Worm (Caenorhabditis elegans) whole organism, L4 larva: ENCODE results near the gene Y37A1B.4.
A peak's percentile ranks its signal among the peaks of the same experiment; 100 is the strongest.

Experiments used
- F10B5.3 ChIP-seq: sonication (generic microtip); optimal IDR thresholded peaks from 2 replicates; lab custom pipeline; 2016; ENCODE audit warnings: mild to moderate bottlenecking, missing genetic modification characterization, missing compliant biosample characterization
- F44E2.7 ChIP-seq: fragments of 200-800 bp; sonication (Bioruptor generic); IDR thresholded peaks from 2 replicates; pipeline ENCODE4 v2.1.2; 2022; ENCODE audit warnings: missing genetic modification characterization, missing compliant biosample characterization
- T20F7.1 ChIP-seq: fragments of 200-800 bp; sonication (Bioruptor generic); optimal IDR thresholded peaks from 2 replicates; lab custom pipeline; 2018; ENCODE audit warnings: mild to moderate bottlenecking, missing genetic modification characterization, missing compliant biosample characterization
- Y105C5A.15 ChIP-seq: fragments of 200-800 bp; sonication (Bioruptor generic); IDR thresholded peaks from 2 replicates; pipeline ENCODE4 v1.3.6; 2022; ENCODE audit warnings: missing genetic modification characterization, missing compliant biosample characterization
- Y5F2A.4 ChIP-seq: fragments of 200-800 bp; sonication (Bioruptor generic); optimal IDR thresholded peaks from 2 replicates; lab custom pipeline; 2018; ENCODE audit warnings: mild to moderate bottlenecking, missing genetic modification characterization, missing compliant biosample characterization
- Y75B8A.6 ChIP-seq: fragments of 200-800 bp; sonication (Bioruptor generic); IDR thresholded peaks from 2 replicates; pipeline ENCODE4 v1.3.6; 2022; ENCODE audit warnings: missing genetic modification reagents, missing genetic modification characterization, missing compliant biosample characterization
- ZK337.2 ChIP-seq: fragments of 200-800 bp; sonication (Bioruptor generic); IDR thresholded peaks from 2 replicates; pipeline ENCODE4 v1.3.6; 2022; ENCODE audit warnings: missing genetic modification reagents, missing genetic modification characterization, missing compliant biosample characterization
- aha-1 ChIP-seq: fragments of 150-350 bp; peaks from one replicate; lab custom pipeline; 2014; ENCODE audit warnings: missing biosample characterization, missing genetic modification characterization
- arid-1 ChIP-seq: fragments of 200-800 bp; sonication (Bioruptor generic); conservative IDR thresholded peaks from 2 replicates; pipeline ENCODE4 v1.3.6; 2022; ENCODE audit warnings: missing genetic modification reagents, missing genetic modification characterization, missing compliant biosample characterization
- ceh-32 ChIP-seq: sonication (generic microtip); optimal IDR thresholded peaks from 2 replicates; lab custom pipeline; 2016; ENCODE audit warnings: mild to moderate bottlenecking, missing genetic modification characterization, missing compliant biosample characterization; ENCODE audit not compliant: poor library complexity
- ceh-62 ChIP-seq: sonication (generic microtip); optimal IDR thresholded peaks from 2 replicates; lab custom pipeline; 2017; ENCODE audit warnings: missing biosample characterization, missing genetic modification characterization
- ceh-82 ChIP-seq: sonication (generic microtip); optimal IDR thresholded peaks from 2 replicates; lab custom pipeline; 2017; ENCODE audit warnings: missing biosample characterization, missing genetic modification characterization
- cey-2 ChIP-seq: sonication (generic microtip); optimal IDR thresholded peaks from 3 replicates; lab custom pipeline; 2017; ENCODE audit warnings: missing genetic modification characterization, mild to moderate bottlenecking, missing compliant biosample characterization, antibody characterized with exemption, borderline replicate concordance; ENCODE audit not compliant: insufficient read depth
- ctbp-1 ChIP-seq: fragments of 200-800 bp; sonication (Bioruptor generic); IDR thresholded peaks from 2 replicates; pipeline ENCODE4 v1.3.6; 2022; ENCODE audit warnings: missing genetic modification reagents, missing genetic modification characterization, missing compliant biosample characterization
- daf-12 ChIP-seq: fragments of 150-350 bp; optimal IDR thresholded peaks from 2 replicates; lab custom pipeline; 2014; ENCODE audit warnings: missing biosample characterization, missing genetic modification reagents, missing genetic modification characterization
- daf-19 ChIP-seq: fragments of 200-800 bp; sonication (Bioruptor generic); conservative IDR thresholded peaks from 2 replicates; pipeline ENCODE4 v1.3.6; 2022; ENCODE audit warnings: missing genetic modification characterization, missing compliant biosample characterization
- dmd-6 ChIP-seq: fragments of 200-800 bp; sonication (Bioruptor generic); IDR thresholded peaks from 2 replicates; pipeline ENCODE4 v1.3.6; 2022; ENCODE audit warnings: missing genetic modification reagents, missing genetic modification characterization, missing compliant biosample characterization
- egl-43 ChIP-seq: fragments of 200-800 bp; sonication (Bioruptor generic); IDR thresholded peaks from 2 replicates; pipeline ENCODE4 v1.3.6; 2022; ENCODE audit warnings: missing genetic modification reagents, missing genetic modification characterization, missing compliant biosample characterization
- fkh-10 ChIP-seq: fragments of 150-350 bp; optimal IDR thresholded peaks from 2 replicates; lab custom pipeline; 2014; ENCODE audit warnings: missing biosample characterization, missing genetic modification reagents, missing genetic modification characterization
- fos-1 ChIP-seq: fragments of 150-350 bp; optimal IDR thresholded peaks from 2 replicates; lab custom pipeline; 2014; ENCODE audit warnings: missing biosample characterization, missing genetic modification characterization
- hif-1 ChIP-seq, 2 experiments: sonication (generic microtip); optimal IDR thresholded peaks; 2 replicates each; lab custom pipeline; 2016 to 2017; ENCODE audit warnings: missing compliant biosample characterization in 2 of 2, missing genetic modification characterization in 2 of 2, missing genetic modification reagents in 2 of 2, missing genotype in 2 of 2, mild to moderate bottlenecking in 1 of 2
- hlh-11 ChIP-seq: fragments of 200-800 bp; sonication (Bioruptor generic); optimal IDR thresholded peaks from 2 replicates; lab custom pipeline; 2018; ENCODE audit warnings: mild to moderate bottlenecking, missing genetic modification characterization, missing compliant biosample characterization
- hlh-30 ChIP-seq: sonication (generic microtip); optimal IDR thresholded peaks from 2 replicates; lab custom pipeline; 2017; ENCODE audit warnings: antibody characterized with exemption, mild to moderate bottlenecking, missing genetic modification characterization, missing compliant biosample characterization; ENCODE audit not compliant: insufficient read depth
- jun-1 ChIP-seq: fragments of 150-350 bp; optimal IDR thresholded peaks from 2 replicates; lab custom pipeline; 2014; ENCODE audit warnings: missing biosample characterization, missing genetic modification reagents, missing genetic modification characterization
- lim-7 ChIP-seq: fragments of 200-800 bp; sonication (Bioruptor generic); IDR thresholded peaks from 2 replicates; pipeline ENCODE4 v1.3.6; 2022; ENCODE audit warnings: missing genetic modification characterization, missing compliant biosample characterization
- lin-13 ChIP-seq: fragments of 150-350 bp; optimal IDR thresholded peaks from 2 replicates; lab custom pipeline; 2014; ENCODE audit warnings: missing biosample characterization, missing genetic modification reagents, missing genetic modification characterization
- lin-38 ChIP-seq: fragments of 200-800 bp; sonication (Bioruptor generic); IDR thresholded peaks from 2 replicates; pipeline ENCODE4 v1.3.6; 2022; ENCODE audit warnings: missing genetic modification reagents, missing genetic modification characterization, missing compliant biosample characterization
- lsy-2 ChIP-seq, 2 experiments: fragments of 150-350 bp in 1 of 2; sonication (generic microtip) in 1 of 2; optimal IDR thresholded peaks; 2 replicates each; lab custom pipeline; 2014 to 2017; ENCODE audit warnings: missing biosample characterization in 2 of 2, missing genetic modification characterization in 2 of 2
- madf-9 ChIP-seq: fragments of 200-800 bp; sonication (Bioruptor generic); conservative IDR thresholded peaks from 2 replicates; pipeline ENCODE4 v1.3.6; 2022; ENCODE audit warnings: missing genetic modification reagents, missing genetic modification characterization, missing compliant biosample characterization
- nhr-10 ChIP-seq: fragments of 150-350 bp; optimal IDR thresholded peaks from 2 replicates; lab custom pipeline; 2014; ENCODE audit warnings: missing biosample characterization, missing genetic modification characterization
- nhr-41 ChIP-seq: fragments of 200-800 bp; sonication (Bioruptor generic); IDR thresholded peaks from 2 replicates; pipeline ENCODE4 v1.3.6; 2022; ENCODE audit warnings: missing genetic modification reagents, missing genetic modification characterization, missing compliant biosample characterization
- nhr-42 ChIP-seq: fragments of 200-800 bp; sonication (Bioruptor generic); IDR thresholded peaks from 2 replicates; pipeline ENCODE4 v1.3.6; 2022; ENCODE audit warnings: missing genetic modification characterization, missing compliant biosample characterization
- nhr-48 ChIP-seq: sonication (generic microtip); optimal IDR thresholded peaks from 2 replicates; lab custom pipeline; 2016; ENCODE audit warnings: mild to moderate bottlenecking, missing genetic modification characterization, missing compliant biosample characterization
- nhr-6 ChIP-seq: fragments of 150-350 bp; optimal IDR thresholded peaks from 2 replicates; lab custom pipeline; 2014; ENCODE audit warnings: missing biosample characterization, missing genetic modification characterization
- nhr-76 ChIP-seq: fragments of 150-350 bp; optimal IDR thresholded peaks from 2 replicates; lab custom pipeline; 2014; ENCODE audit warnings: missing biosample characterization, missing genetic modification characterization
- nhr-77 ChIP-seq: fragments of 150-350 bp; optimal IDR thresholded peaks from 2 replicates; lab custom pipeline; 2014; ENCODE audit warnings: missing biosample characterization, missing genetic modification characterization
- pha-4 ChIP-seq, 2 experiments: fragments of 150-350 bp in 1 of 2; fragments of 200-800 bp in 1 of 2; sonication (Bioruptor generic) in 1 of 2; IDR thresholded peaks in 1 of 2; optimal IDR thresholded peaks in 1 of 2; 2 replicates each; pipeline versions ENCODE4 v1.3.6 to Lab custom; 2014 to 2022; ENCODE audit warnings: missing genetic modification characterization in 2 of 2, missing genetic modification reagents in 2 of 2, missing biosample characterization in 1 of 2, missing compliant biosample characterization in 1 of 2
- php-3 ChIP-seq: fragments of 200-800 bp; sonication (Bioruptor generic); IDR thresholded peaks from 2 replicates; pipeline ENCODE4 v1.3.6; 2022; ENCODE audit warnings: missing genetic modification reagents, missing genetic modification characterization, missing compliant biosample characterization
- pqm-1 ChIP-seq: sonication (generic microtip); optimal IDR thresholded peaks from 2 replicates; lab custom pipeline; 2017; ENCODE audit warnings: missing biosample characterization, missing genetic modification characterization
- skn-1 ChIP-seq: fragments of 150-350 bp; optimal IDR thresholded peaks from 2 replicates; lab custom pipeline; 2014; ENCODE audit warnings: missing biosample characterization, missing genetic modification characterization
- snpc-4 ChIP-seq: fragments of 150-350 bp; optimal IDR thresholded peaks from 2 replicates; lab custom pipeline; 2014; ENCODE audit warnings: missing biosample characterization, missing genetic modification characterization
- tag-97 ChIP-seq: fragments of 200-800 bp; sonication (Bioruptor generic); IDR thresholded peaks from 2 replicates; pipeline ENCODE4 v1.3.6; 2022; ENCODE audit warnings: missing genetic modification characterization, missing compliant biosample characterization
- tra-1 ChIP-seq: fragments of 200-800 bp; sonication (Bioruptor generic); IDR thresholded peaks from 2 replicates; pipeline ENCODE4 v1.3.6; 2022; ENCODE audit warnings: missing genetic modification reagents, missing genetic modification characterization, missing compliant biosample characterization
- unc-130 ChIP-seq: sonication (generic microtip); optimal IDR thresholded peaks from 2 replicates; lab custom pipeline; 2016; ENCODE audit warnings: missing genetic modification reagents, missing genetic modification characterization, missing compliant biosample characterization
- unc-39 ChIP-seq: sonication (generic microtip); optimal IDR thresholded peaks from 2 replicates; lab custom pipeline; 2017; ENCODE audit warnings: missing biosample characterization, missing genetic modification characterization
- unc-62 ChIP-seq, 3 experiments: fragments of 150-350 bp in 1 of 3; sonication (generic microtip); optimal IDR thresholded peaks in 2 of 3; peaks in 1 of 3; 1 replicate in 1 of 3; 2 replicates in 2 of 3; lab custom pipeline; 2014 to 2017; ENCODE audit warnings: missing biosample characterization in 3 of 3, missing genetic modification characterization in 3 of 3, missing genetic modification reagents in 3 of 3, missing genotype in 1 of 3
- vab-7 ChIP-seq: fragments of 200-800 bp; sonication (Bioruptor generic); IDR thresholded peaks from 2 replicates; pipeline ENCODE4 v1.3.6; 2022; ENCODE audit warnings: missing genetic modification reagents, missing genetic modification characterization, missing compliant biosample characterization
- zip-11 ChIP-seq: fragments of 200-800 bp; sonication (Bioruptor generic); IDR thresholded peaks from 2 replicates; pipeline ENCODE4 v1.3.6; 2022; ENCODE audit warnings: missing genetic modification characterization, missing compliant biosample characterization
- zip-2 ChIP-seq: fragments of 150-350 bp; optimal IDR thresholded peaks from 2 replicates; lab custom pipeline; 2014; ENCODE audit warnings: missing biosample characterization, missing genetic modification characterization
- ztf-11 ChIP-seq: fragments of 150-350 bp; optimal IDR thresholded peaks from 2 replicates; lab custom pipeline; 2014; ENCODE audit warnings: missing biosample characterization, missing genetic modification characterization
- ztf-7 ChIP-seq: fragments of 150-350 bp; optimal IDR thresholded peaks from 2 replicates; lab custom pipeline; 2014; ENCODE audit warnings: missing biosample characterization, missing genetic modification characterization

Gene Y37A1B.4

ce11 chrIV:14070992-14071289 is 10.4 kb upstream of the Y37A1B.4 start:
- TF ChIP-seq pha-4 (GFP tag; IDR thresholded peaks at IDR 0.05; lab: Robert Waterston, UW), result peak; percentile 49; the same call in 1 of the 2 replicates
- TF ChIP-seq pha-4 (tag; optimal IDR thresholded peaks at IDR 0.05; lab: Kevin White, UChicago), result no peak
- peak; percentile 53; the same call in 1 of the 2 replicates for TF ChIP-seq madf-9 (GFP tag; lab: Robert Waterston, UW)
- no peak for TF ChIP-seq Y105C5A.15 (GFP tag; lab: Robert Waterston, UW)
- no peak for TF ChIP-seq ztf-11
- TF ChIP-seq F44E2.7 (GFP tag; lab: Robert Waterston, UW), result no peak
- peak; percentile 44 for TF ChIP-seq fkh-10
- no peak for TF ChIP-seq ceh-62 (tag; lab: Kevin White, UChicago)
- TF ChIP-seq hlh-11 (tag; lab: Kevin White, UChicago), result peak; percentile 68
- TF ChIP-seq fos-1 (tag; lab: Kevin White, UChicago), result no peak
- peak; percentile 9 for TF ChIP-seq nhr-77 (tag; lab: Kevin White, UChicago)
- TF ChIP-seq hif-1 (tag; optimal IDR thresholded peaks at IDR 0.05; lab: Kevin White, UChicago), result peak in 1 of 2 experiments; percentile 65
- no peak for TF ChIP-seq ceh-32 (tag; lab: Kevin White, UChicago)
- TF ChIP-seq unc-39 (tag; lab: Kevin White, UChicago), result no peak
- no peak for TF ChIP-seq nhr-42 (GFP tag; lab: Robert Waterston, UW)
- TF ChIP-seq lsy-2 (tag; optimal IDR thresholded peaks at IDR 0.05; lab: Kevin White, UChicago), result peak; percentile 19 to 90
- peak; percentile 78 for TF ChIP-seq nhr-6 (tag; lab: Kevin White, UChicago)
- TF ChIP-seq zip-11, result no peak
- TF ChIP-seq daf-12, result no peak
- peak; percentile 16 for TF ChIP-seq skn-1
- no peak for TF ChIP-seq pqm-1 (tag; lab: Kevin White, UChicago)
- TF ChIP-seq snpc-4 (tag; lab: Kevin White, UChicago), result no peak
- TF ChIP-seq nhr-48 (tag; lab: Kevin White, UChicago), result no peak
- 0 out of 2 replicates have a peak, but pooled peaks have one; percentile 3 for TF ChIP-seq vab-7 (GFP tag; lab: Robert Waterston, UW)
- 0 out of 2 replicates have a peak, but pooled peaks have one; percentile 26 for TF ChIP-seq arid-1 (GFP tag; lab: Robert Waterston, UW)
- TF ChIP-seq aha-1 (tag; lab: Kevin White, UChicago), result peak; percentile 98
- no peak for TF ChIP-seq F10B5.3 (tag; lab: Kevin White, UChicago)
- peak; percentile 91 for TF ChIP-seq lin-38 (GFP tag; lab: Robert Waterston, UW)
- no peak for TF ChIP-seq tag-97
- TF ChIP-seq nhr-41 (GFP tag; lab: Robert Waterston, UW), result no peak
- TF ChIP-seq nhr-10 (tag; lab: Kevin White, UChicago), result no peak
- TF ChIP-seq jun-1, result peak; percentile 53
- no peak for TF ChIP-seq lim-7 (GFP tag; lab: Robert Waterston, UW)
- TF ChIP-seq daf-19, result no peak
- peak; percentile 80 for TF ChIP-seq ztf-7 (tag; lab: Kevin White, UChicago)
- no peak for TF ChIP-seq egl-43 (GFP tag; lab: Robert Waterston, UW)
- TF ChIP-seq zip-2 (tag; lab: Kevin White, UChicago), result no peak
- 0 out of 2 replicates have a peak, but pooled peaks have one; percentile 29 for TF ChIP-seq ctbp-1 (GFP tag; lab: Robert Waterston, UW)
- peak; percentile 76 for TF ChIP-seq lin-13 (GFP tag; lab: Kevin White, UChicago)
- no peak for TF ChIP-seq Y5F2A.4 (GFP tag; lab: Kevin White, UChicago)
- TF ChIP-seq Y75B8A.6 (GFP tag; lab: Robert Waterston, UW), result no peak
- no peak for TF ChIP-seq nhr-76
- TF ChIP-seq cey-2 (tag; lab: Kevin White, UChicago), result no peak
- TF ChIP-seq ZK337.2 (GFP tag; lab: Robert Waterston, UW), result no peak
- no peak for TF ChIP-seq php-3 (GFP tag; lab: Robert Waterston, UW)
- 0 out of 2 replicates have a peak, but pooled peaks have one; percentile 40 for TF ChIP-seq dmd-6
- peak; percentile 66 for TF ChIP-seq hlh-30 (tag; lab: Kevin White, UChicago)
- peak; percentile 79 for TF ChIP-seq unc-130 (GFP tag; lab: Kevin White, UChicago)
- TF ChIP-seq T20F7.1 (GFP tag; lab: Kevin White, UChicago), result no peak
- TF ChIP-seq unc-62 (GFP tag; optimal IDR thresholded peaks at IDR 0.05 in 1 of 2; lab: Kevin White, UChicago), result peak in 1 of 2 experiments; percentile 99
- no peak for TF ChIP-seq unc-62 (tag; optimal IDR thresholded peaks at IDR 0.05; lab: Kevin White, UChicago)
- no peak for TF ChIP-seq ceh-82 (tag; lab: Kevin White, UChicago)
- no peak for TF ChIP-seq tra-1
